Worm (Caenorhabditis elegans) whole organism, L1 larva: ENCODE data around the gene F57B9.8.

ENCODE experiments used
- C04F5.9 ChIP-seq: sonication (generic microtip); optimal IDR thresholded peaks from 2 replicates; lab custom pipeline; 2016; ENCODE audit warnings: missing genetic modification characterization, missing compliant biosample characterization
- C16A3.4 ChIP-seq: fragments of 150-350 bp; optimal IDR thresholded peaks from 2 replicates; lab custom pipeline; 2014; ENCODE audit warnings: missing biosample characterization, missing genetic modification characterization
- F16B12.6 ChIP-seq: fragments of 150-350 bp; optimal IDR thresholded peaks from 2 replicates; lab custom pipeline; 2014; ENCODE audit warnings: missing biosample characterization, missing genetic modification characterization
- alr-1 ChIP-seq: fragments of 200-800 bp; sonication (Bioruptor generic); optimal IDR thresholded peaks from 2 replicates; lab custom pipeline; 2018; ENCODE audit warnings: borderline replicate concordance, mild to moderate bottlenecking, missing genetic modification characterization, missing compliant biosample characterization
- aly-2 ChIP-seq: fragments of 150-350 bp; optimal IDR thresholded peaks from 2 replicates; lab custom pipeline; 2014; ENCODE audit warnings: missing biosample characterization, missing genetic modification characterization
- ceh-8 ChIP-seq: fragments of 200-800 bp; sonication (Bioruptor generic); optimal IDR thresholded peaks from 2 replicates; lab custom pipeline; 2018; ENCODE audit warnings: mild to moderate bottlenecking, missing genetic modification characterization, moderate library complexity, missing compliant biosample characterization
- ceh-82 ChIP-seq, 3 experiments: fragments of 150-350 bp in 1 of 3; sonication (generic microtip) in 2 of 3; optimal IDR thresholded peaks; 2 replicates each; lab custom pipeline; 2014 to 2017; ENCODE audit warnings: missing biosample characterization in 3 of 3, missing genetic modification characterization in 3 of 3
- ceh-88 ChIP-seq: fragments of 200-800 bp; sonication (Bioruptor generic); IDR thresholded peaks from 2 replicates; pipeline ENCODE4 v1.3.6; 2022; ENCODE audit warnings: missing genetic modification characterization, missing compliant biosample characterization
- ceh-90 ChIP-seq: sonication (generic microtip); optimal IDR thresholded peaks from 2 replicates; lab custom pipeline; 2016; ENCODE audit warnings: missing genetic modification characterization, missing compliant biosample characterization
- ces-1 ChIP-seq: fragments of 150-350 bp; optimal IDR thresholded peaks from 2 replicates; lab custom pipeline; 2014; ENCODE audit warnings: missing biosample characterization, missing genetic modification reagents, missing genetic modification characterization
- dpl-1 ChIP-seq, 3 experiments: fragments of 150-350 bp in 2 of 3; sonication (generic microtip) in 1 of 3; optimal IDR thresholded peaks; 2 replicates each; lab custom pipeline; 2014 to 2017; ENCODE audit warnings: missing biosample characterization in 3 of 3, missing genetic modification characterization in 3 of 3, missing genetic modification reagents in 3 of 3
- efl-1 ChIP-seq, 4 experiments: fragments of 150-350 bp; optimal IDR thresholded peaks in 3 of 4; peaks in 1 of 4; 1 replicate in 1 of 4; 2 replicates in 3 of 4; lab custom pipeline; 2014; ENCODE audit warnings: missing biosample characterization in 2 of 4, missing genetic modification characterization in 2 of 4, missing genetic modification reagents in 2 of 4
- egl-27 ChIP-seq, 2 experiments: fragments of 150-350 bp in 1 of 2; sonication (generic microtip); optimal IDR thresholded peaks; 3 replicates each; lab custom pipeline; 2017 to 2018; ENCODE audit warnings: missing biosample characterization in 2 of 2, missing genetic modification characterization in 2 of 2, missing genetic modification reagents in 2 of 2
- elt-3 ChIP-seq, 6 experiments: fragments of 150-350 bp in 1 of 6; sonication (generic microtip); optimal IDR thresholded peaks; 2 replicates each; lab custom pipeline; 2017 to 2018; ENCODE audit warnings: missing biosample characterization in 6 of 6, missing genetic modification characterization in 6 of 6, inconsistent platforms in 1 of 6
- fos-1 ChIP-seq: fragments of 150-350 bp; optimal IDR thresholded peaks from 2 replicates; lab custom pipeline; 2014; ENCODE audit warnings: missing biosample characterization, missing genetic modification characterization
- hlh-17 ChIP-seq: fragments of 200-800 bp; sonication (Bioruptor generic); optimal IDR thresholded peaks from 2 replicates; lab custom pipeline; 2018; ENCODE audit warnings: missing genetic modification characterization, mild to moderate bottlenecking, missing compliant biosample characterization, moderate library complexity, borderline replicate concordance
- jun-1 ChIP-seq: fragments of 150-350 bp; optimal IDR thresholded peaks from 2 replicates; lab custom pipeline; 2014; ENCODE audit warnings: missing biosample characterization, missing genetic modification reagents, missing genetic modification characterization
- lin-13 ChIP-seq: fragments of 150-350 bp; optimal IDR thresholded peaks from 2 replicates; lab custom pipeline; 2014; ENCODE audit warnings: missing biosample characterization, missing genetic modification reagents, missing genetic modification characterization
- lin-15B ChIP-seq: fragments of 150-350 bp; sonication (generic microtip); optimal IDR thresholded peaks from 3 replicates; lab custom pipeline; 2014; ENCODE audit warnings: missing biosample characterization, missing genetic modification characterization
- lin-35 ChIP-seq, 2 experiments: fragments of 150-350 bp; optimal IDR thresholded peaks; 2 replicates each; lab custom pipeline; 2014; ENCODE audit warnings: missing biosample characterization in 2 of 2, missing genetic modification characterization in 2 of 2, missing genetic modification reagents in 2 of 2
- lir-3 ChIP-seq: sonication (generic microtip); optimal IDR thresholded peaks from 2 replicates; lab custom pipeline; 2016; ENCODE audit warnings: mild to moderate bottlenecking, missing genetic modification characterization, moderate library complexity, missing compliant biosample characterization; ENCODE audit not compliant: poor library complexity
- lsy-2 ChIP-seq, 2 experiments: fragments of 150-350 bp; optimal IDR thresholded peaks; 2 replicates each; lab custom pipeline; 2014; ENCODE audit warnings: missing biosample characterization in 2 of 2, missing genetic modification characterization in 2 of 2
- mab-9 ChIP-seq: fragments of 200-800 bp; sonication (Bioruptor generic); IDR thresholded peaks from 2 replicates; pipeline ENCODE4 v1.3.6; 2022; ENCODE audit warnings: missing genetic modification reagents, missing genetic modification characterization, missing compliant biosample characterization
- mdl-1 ChIP-seq, 2 experiments: fragments of 150-350 bp; optimal IDR thresholded peaks; 2 replicates each; lab custom pipeline; 2014 to 2017; ENCODE audit warnings: missing biosample characterization in 2 of 2, missing genetic modification characterization in 2 of 2, inconsistent platforms in 1 of 2
- mep-1 ChIP-seq: fragments of 150-350 bp; optimal IDR thresholded peaks from 2 replicates; lab custom pipeline; 2014; ENCODE audit warnings: missing biosample characterization, missing genetic modification characterization
- nhr-11 ChIP-seq: fragments of 150-350 bp; optimal IDR thresholded peaks from 2 replicates; lab custom pipeline; 2014; ENCODE audit warnings: missing biosample characterization, missing genetic modification characterization
- nhr-19 ChIP-seq: fragments of 200-800 bp; sonication (Bioruptor generic); conservative IDR thresholded peaks from 2 replicates; pipeline ENCODE4 v1.3.6; 2022; ENCODE audit warnings: missing genetic modification characterization, missing compliant biosample characterization
- nhr-20 ChIP-seq: sonication (generic microtip); optimal IDR thresholded peaks from 2 replicates; lab custom pipeline; 2016; ENCODE audit warnings: mild to moderate bottlenecking, missing genetic modification characterization, missing compliant biosample characterization
- nhr-47 ChIP-seq: sonication (generic microtip); optimal IDR thresholded peaks from 2 replicates; lab custom pipeline; 2016; ENCODE audit warnings: mild to moderate bottlenecking, missing genetic modification characterization, moderate library complexity, missing compliant biosample characterization
- nhr-71 ChIP-seq: sonication (generic microtip); optimal IDR thresholded peaks from 2 replicates; lab custom pipeline; 2016; ENCODE audit warnings: mild to moderate bottlenecking, missing genetic modification characterization, moderate library complexity, missing compliant biosample characterization
- nhr-77 ChIP-seq: fragments of 150-350 bp; optimal IDR thresholded peaks from 2 replicates; lab custom pipeline; 2014; ENCODE audit warnings: missing biosample characterization, missing genetic modification characterization
- nhr-85 ChIP-seq: sonication (generic microtip); peaks from one replicate; lab custom pipeline; 2016; ENCODE audit warnings: missing genetic modification characterization, inconsistent platforms, missing compliant biosample characterization
- nhr-90 ChIP-seq: sonication (generic microtip); optimal IDR thresholded peaks from 2 replicates; lab custom pipeline; 2016; ENCODE audit warnings: mild to moderate bottlenecking, missing genetic modification characterization, missing compliant biosample characterization; ENCODE audit not compliant: poor library complexity
- pqm-1 ChIP-seq: sonication (generic microtip); optimal IDR thresholded peaks from 3 replicates; lab custom pipeline; 2017; ENCODE audit warnings: missing biosample characterization, missing genetic modification characterization
- rnt-1 ChIP-seq: sonication (generic microtip); optimal IDR thresholded peaks from 2 replicates; lab custom pipeline; 2016; ENCODE audit warnings: mild to moderate bottlenecking, missing genetic modification characterization, moderate library complexity, missing compliant biosample characterization
- skn-1 ChIP-seq: fragments of 150-350 bp; optimal IDR thresholded peaks from 2 replicates; lab custom pipeline; 2014; ENCODE audit warnings: missing biosample characterization, missing genetic modification characterization
- snu-23 ChIP-seq: sonication (generic microtip); optimal IDR thresholded peaks from 2 replicates; lab custom pipeline; 2016; ENCODE audit warnings: missing genetic modification characterization, missing compliant biosample characterization
- swsn-7 ChIP-seq: sonication (generic microtip); optimal IDR thresholded peaks from 2 replicates; lab custom pipeline; 2016; ENCODE audit warnings: missing genetic modification characterization, missing compliant biosample characterization
- tbx-2 ChIP-seq: sonication (generic microtip); optimal IDR thresholded peaks from 2 replicates; lab custom pipeline; 2016; ENCODE audit warnings: missing genetic modification characterization, missing compliant biosample characterization
- tlp-1 ChIP-seq: fragments of 150-350 bp; optimal IDR thresholded peaks from 2 replicates; lab custom pipeline; 2014; ENCODE audit warnings: missing biosample characterization, missing genetic modification characterization
- unc-130 ChIP-seq: fragments of 150-350 bp; optimal IDR thresholded peaks from 2 replicates; lab custom pipeline; 2017; ENCODE audit warnings: missing biosample characterization, missing genetic modification characterization, inconsistent platforms
- unc-30 ChIP-seq: sonication (generic microtip); optimal IDR thresholded peaks from 2 replicates; lab custom pipeline; 2017; ENCODE audit warnings: missing biosample characterization, missing genetic modification characterization
- unc-62 ChIP-seq: fragments of 150-350 bp; optimal IDR thresholded peaks from 2 replicates; lab custom pipeline; 2014; ENCODE audit warnings: missing biosample characterization, missing genetic modification reagents, missing genetic modification characterization
- unc-86 ChIP-seq: sonication (generic microtip); optimal IDR thresholded peaks from 2 replicates; lab custom pipeline; 2016; ENCODE audit warnings: missing genetic modification characterization, missing compliant biosample characterization
- vab-15 ChIP-seq: sonication (generic microtip); optimal IDR thresholded peaks from 2 replicates; lab custom pipeline; 2017; ENCODE audit warnings: missing genotype, mild to moderate bottlenecking, missing genetic modification characterization, missing compliant biosample characterization
- xbp-1 ChIP-seq: sonication (generic microtip); optimal IDR thresholded peaks from 2 replicates; lab custom pipeline; 2016; ENCODE audit warnings: missing genetic modification characterization, missing compliant biosample characterization
- ztf-11 ChIP-seq, 2 experiments: sonication (generic microtip); optimal IDR thresholded peaks; 2 replicates each; lab custom pipeline; 2016 to 2017; ENCODE audit warnings: missing genetic modification characterization in 2 of 2, missing biosample characterization in 1 of 2, missing compliant biosample characterization in 1 of 2

Gene F57B9.8

ce11 chrIII:6888497-6888896 is 46.6 kb downstream of the F57B9.8 start:
- no peak for TF ChIP-seq xbp-1 (tag; lab: Kevin White, UChicago)
- TF ChIP-seq ceh-8 (GFP tag; lab: Kevin White, UChicago): no peak
- peak; percentile 4 for TF ChIP-seq nhr-20 (tag; lab: Kevin White, UChicago)
- no peak for TF ChIP-seq egl-27 (tag; optimal IDR thresholded peaks at IDR 0.05; lab: Kevin White, UChicago)
- peak in 1 of 2 experiments; percentile 32 for TF ChIP-seq efl-1 (optimal IDR thresholded peaks at IDR 0.05; lab: Kevin White, UChicago)
- TF ChIP-seq efl-1 (GFP tag; optimal IDR thresholded peaks at IDR 0.05 in 1 of 2; lab: Kevin White, UChicago): peak in 1 of 2 experiments; percentile 8
- no peak for TF ChIP-seq tlp-1
- peak; percentile 22 for TF ChIP-seq nhr-47 (tag; lab: Kevin White, UChicago)
- peak in 1 of 3 experiments; percentile 13 for TF ChIP-seq dpl-1 (GFP tag; optimal IDR thresholded peaks at IDR 0.05; lab: Kevin White, UChicago)
- TF ChIP-seq ceh-88 (GFP tag; lab: Robert Waterston, UW): no peak
- TF ChIP-seq nhr-71 (tag; lab: Kevin White, UChicago): peak; percentile 34
- no peak for TF ChIP-seq lin-13 (GFP tag; lab: Kevin White, UChicago)
- TF ChIP-seq aly-2 (tag; lab: Kevin White, UChicago): no peak
- TF ChIP-seq lin-15B (tag; lab: Kevin White, UChicago): no peak
- no peak for TF ChIP-seq alr-1 (tag; lab: Kevin White, UChicago)
- peak; percentile 38 for TF ChIP-seq nhr-19 (GFP tag; lab: Robert Waterston, UW)
- TF ChIP-seq jun-1 (tag; lab: Kevin White, UChicago): no peak
- TF ChIP-seq elt-3 (tag; optimal IDR thresholded peaks at IDR 0.05; lab: Kevin White, UChicago): peak in 1 of 6 experiments; percentile 13
- peak; percentile 16 for TF ChIP-seq rnt-1
- TF ChIP-seq lsy-2 (tag; optimal IDR thresholded peaks at IDR 0.05; lab: Kevin White, UChicago): peak in 1 of 2 experiments; percentile 46
- TF ChIP-seq mdl-1 (tag; optimal IDR thresholded peaks at IDR 0.05; lab: Kevin White, UChicago): peak in 1 of 2 experiments; percentile 22
- TF ChIP-seq lir-3 (tag; lab: Kevin White, UChicago): no peak
- TF ChIP-seq C16A3.4: peak; percentile 22
- peak; percentile 16 for TF ChIP-seq F16B12.6 (tag; lab: Kevin White, UChicago)
- TF ChIP-seq lin-35 (GFP tag; optimal IDR thresholded peaks at IDR 0.05; lab: Kevin White, UChicago): peak; percentile 11 to 62
- no peak for TF ChIP-seq C04F5.9 (tag; lab: Kevin White, UChicago)
- no peak for TF ChIP-seq pqm-1 (tag; lab: Kevin White, UChicago)
- no peak for TF ChIP-seq nhr-11 (tag; lab: Kevin White, UChicago)
- no peak for TF ChIP-seq ztf-11 (tag; optimal IDR thresholded peaks at IDR 0.05; lab: Kevin White, UChicago)
- TF ChIP-seq unc-62 (GFP tag; lab: Kevin White, UChicago): no peak
- no peak for TF ChIP-seq ceh-90 (tag; lab: Kevin White, UChicago)
- TF ChIP-seq vab-15 (tag; lab: Kevin White, UChicago): no peak
- peak; percentile 31 for TF ChIP-seq snu-23 (GFP tag; lab: Kevin White, UChicago)
- peak; percentile 13 for TF ChIP-seq mep-1 (tag; lab: Kevin White, UChicago)

- TF ChIP-seq tbx-2 (tag; lab: Kevin White, UChicago): peak; percentile 40
- no peak for TF ChIP-seq ceh-88 (GFP tag; lab: Robert Waterston, UW)
- TF ChIP-seq ceh-82 (tag; optimal IDR thresholded peaks at IDR 0.05; lab: Kevin White, UChicago): peak; percentile 53 to 65 (median 59)
- peak; percentile 48 for TF ChIP-seq ceh-8 (GFP tag; lab: Kevin White, UChicago)
- TF ChIP-seq C04F5.9 (tag; lab: Kevin White, UChicago): peak; percentile 45
- TF ChIP-seq lin-15B (tag; lab: Kevin White, UChicago): peak; percentile 5
- TF ChIP-seq unc-130 (tag; lab: Kevin White, UChicago): peak; percentile 73
- TF ChIP-seq unc-86 (tag; lab: Kevin White, UChicago): peak; percentile 29
- TF ChIP-seq dpl-1 (GFP tag; optimal IDR thresholded peaks at IDR 0.05; lab: Kevin White, UChicago): peak; percentile 39 to 71 (median 61)
- TF ChIP-seq nhr-90 (tag; lab: Kevin White, UChicago): peak; percentile 72
- TF ChIP-seq jun-1 (tag; lab: Kevin White, UChicago): peak; percentile 21
- peak; percentile 75 for TF ChIP-seq nhr-47 (tag; lab: Kevin White, UChicago)
- TF ChIP-seq mdl-1 (tag; optimal IDR thresholded peaks at IDR 0.05; lab: Kevin White, UChicago): peak in 1 of 2 experiments; percentile 65
- TF ChIP-seq mab-9 (GFP tag; lab: Robert Waterston, UW): no peak
- peak; percentile 56 for TF ChIP-seq aly-2 (tag; lab: Kevin White, UChicago)
- peak; percentile 48 for TF ChIP-seq nhr-85 (tag; lab: Kevin White, UChicago)
- TF ChIP-seq unc-30: no peak
- peak; percentile 70 for TF ChIP-seq swsn-7 (tag; lab: Kevin White, UChicago)
- peak in 1 of 6 experiments; percentile 31 for TF ChIP-seq elt-3 (tag; optimal IDR thresholded peaks at IDR 0.05; lab: Kevin White, UChicago)
- TF ChIP-seq nhr-77 (tag; lab: Kevin White, UChicago): peak; percentile 36
- TF ChIP-seq unc-62 (GFP tag; lab: Kevin White, UChicago): no peak
- TF ChIP-seq nhr-71 (tag; lab: Kevin White, UChicago): peak; percentile 72
- no peak for TF ChIP-seq hlh-17 (GFP tag; lab: Kevin White, UChicago)
- TF ChIP-seq fos-1 (tag; lab: Kevin White, UChicago): peak; percentile 55
- peak; percentile 47 for TF ChIP-seq skn-1 (tag; lab: Kevin White, UChicago)
- no peak for TF ChIP-seq vab-15 (tag; lab: Kevin White, UChicago)
- peak; percentile 74 for TF ChIP-seq mep-1 (tag; lab: Kevin White, UChicago)
- peak; percentile 50 to 71 for TF ChIP-seq efl-1 (optimal IDR thresholded peaks at IDR 0.05; lab: Kevin White, UChicago)
- TF ChIP-seq efl-1 (GFP tag; optimal IDR thresholded peaks at IDR 0.05 in 1 of 2; lab: Kevin White, UChicago): peak; percentile 60 to 96
- peak; percentile 81 for TF ChIP-seq snu-23 (GFP tag; lab: Kevin White, UChicago)
- TF ChIP-seq ces-1: no peak
Observed at ce11 chrIII:6887574-6887973, 47.5 kb downstream of the F57B9.8 start.
